6 worm cellular contexts compared by ENCODE assay signal in genomic region chrX:9096861-9097260, ce11.
A peak's percentile ranks its signal among the peaks of the same experiment; 100 is the strongest.
TF ChIP-seq lines count a peak whose summit lies in the region.

No protein-coding gene starts in this region.

TF ChIP-seq in whole organism, L1 larva, 84 proteins besides CTCF, POLR2A, EP300 and RAD21:
- TF ChIP-seq swsn-7 (tag; optimal IDR thresholded peaks at IDR 0.05; lab: Kevin White, UChicago) (no peak), irx-1 (tag; optimal IDR thresholded peaks at IDR 0.05; lab: Kevin White, UChicago) (no peak), vab-15 (tag; optimal IDR thresholded peaks at IDR 0.05; lab: Kevin White, UChicago) (no peak), mdl-1 (tag; optimal IDR thresholded peaks at IDR 0.05; lab: Kevin White, UChicago) (no peak), nhr-71 (tag; optimal IDR thresholded peaks at IDR 0.05; lab: Kevin White, UChicago) (no peak), elt-3 (tag; optimal IDR thresholded peaks at IDR 0.05; lab: Kevin White, UChicago) (no peak), hpl-2 (GFP tag; optimal IDR thresholded peaks at IDR 0.05; lab: Kevin White, UChicago) (no peak), elt-2 (tag; optimal IDR thresholded peaks at IDR 0.05; lab: Kevin White, UChicago) (peak; percentile 62), lin-14 (GFP tag; optimal IDR thresholded peaks at IDR 0.05; lab: Kevin White, UChicago) (peak; percentile 8), snu-23 (GFP tag; optimal IDR thresholded peaks at IDR 0.05; lab: Kevin White, UChicago) (no peak), lin-35 (GFP tag; optimal IDR thresholded peaks at IDR 0.05; lab: Kevin White, UChicago) (peak in 1 of 2 experiments; percentile 16), fos-1 (tag; optimal IDR thresholded peaks at IDR 0.05; lab: Kevin White, UChicago) (no peak)

TF ChIP-seq in whole organism, L2 larva, 48 proteins besides CTCF, POLR2A, EP300 and RAD21:
- no peak for TF ChIP-seq elt-1 (tag; optimal IDR thresholded peaks at IDR 0.05; lab: Kevin White, UChicago)
- no peak for TF ChIP-seq nhr-23 (tag; optimal IDR thresholded peaks at IDR 0.05; lab: Kevin White, UChicago)
- TF ChIP-seq sma-9 (GFP tag; optimal IDR thresholded peaks at IDR 0.05; lab: Kevin White, UChicago): peak; percentile 3
- TF ChIP-seq sma-9 (tag; optimal IDR thresholded peaks at IDR 0.05; lab: Kevin White, UChicago): no peak
- TF ChIP-seq gmeb-1 (tag; optimal IDR thresholded peaks at IDR 0.05; lab: Kevin White, UChicago): peak; percentile 2
- TF ChIP-seq crh-2 (tag; optimal IDR thresholded peaks at IDR 0.05; lab: Kevin White, UChicago): peak; percentile 38
- peak; percentile 89 for TF ChIP-seq fos-1 (tag; optimal IDR thresholded peaks at IDR 0.05; lab: Kevin White, UChicago)

TF ChIP-seq in whole organism, L3 larva, 47 proteins besides CTCF, POLR2A, EP300 and RAD21:
- TF ChIP-seq mdl-1 (tag; optimal IDR thresholded peaks at IDR 0.05; lab: Kevin White, UChicago): no peak
- TF ChIP-seq ztf-4 (tag; optimal IDR thresholded peaks at IDR 0.05; lab: Kevin White, UChicago): no peak
- no peak for TF ChIP-seq sea-2 (GFP tag; optimal IDR thresholded peaks at IDR 0.05; lab: Kevin White, UChicago)
- TF ChIP-seq nhr-43 (tag; optimal IDR thresholded peaks at IDR 0.05; lab: Kevin White, UChicago; ENCODE audit: poor library complexity, severe bottlenecking): no peak
- TF ChIP-seq pqm-1 (tag; optimal IDR thresholded peaks at IDR 0.05; lab: Kevin White, UChicago): peak; percentile 78
- TF ChIP-seq pha-4 (tag; optimal IDR thresholded peaks at IDR 0.05; lab: Kevin White, UChicago): peak; percentile 56
- TF ChIP-seq elt-2 (tag; optimal IDR thresholded peaks at IDR 0.05; lab: Kevin White, UChicago): peak; percentile 87
- no peak for TF ChIP-seq ZK546.5 (tag; optimal IDR thresholded peaks at IDR 0.05; lab: Kevin White, UChicago)

TF ChIP-seq in whole organism, L4 larva, 104 proteins besides CTCF, POLR2A, EP300 and RAD21:
- TF ChIP-seq nhr-42 (GFP tag; IDR thresholded peaks at IDR 0.05; lab: Robert Waterston, UW): no peak
- peak; percentile 85 for TF ChIP-seq pqm-1 (tag; optimal IDR thresholded peaks at IDR 0.05; lab: Kevin White, UChicago)
- TF ChIP-seq ceh-20 (GFP tag; IDR thresholded peaks at IDR 0.05; lab: Robert Waterston, UW): 0 out of 2 replicates have a peak, but pooled peaks have one; percentile 37
- TF ChIP-seq dmd-8 (GFP tag; IDR thresholded peaks at IDR 0.05; lab: Robert Waterston, UW): no peak
- no peak for TF ChIP-seq gei-8 (GFP tag; optimal IDR thresholded peaks at IDR 0.05; lab: Kevin White, UChicago)
- peak; percentile 51 for TF ChIP-seq nhr-28 (tag; optimal IDR thresholded peaks at IDR 0.05; lab: Kevin White, UChicago)
- peak; percentile 58 for TF ChIP-seq dve-1 (tag; optimal IDR thresholded peaks at IDR 0.05; lab: Kevin White, UChicago; ENCODE audit: insufficient read depth)
- no peak for TF ChIP-seq lin-1 (GFP tag; IDR thresholded peaks at IDR 0.05; lab: Robert Waterston, UW)
- peak; percentile 60 for TF ChIP-seq hlh-11 (tag; optimal IDR thresholded peaks at IDR 0.05; lab: Kevin White, UChicago)
- TF ChIP-seq daf-16 (GFP tag; optimal IDR thresholded peaks at IDR 0.05; lab: Kevin White, UChicago): no peak
- peak; percentile 80 for TF ChIP-seq daf-16 (tag; optimal IDR thresholded peaks at IDR 0.05; lab: Kevin White, UChicago)
- no peak for TF ChIP-seq dpl-1 (GFP tag; optimal IDR thresholded peaks at IDR 0.05; lab: Kevin White, UChicago)
- TF ChIP-seq dmd-6 (GFP tag; IDR thresholded peaks at IDR 0.05; lab: Robert Waterston, UW): peak; percentile 56
- no peak for TF ChIP-seq saeg-2 (GFP tag; IDR thresholded peaks at IDR 0.05; lab: Robert Waterston, UW)
- TF ChIP-seq mes-2 (tag; optimal IDR thresholded peaks at IDR 0.05; lab: Kevin White, UChicago; ENCODE audit: poor library complexity, severe bottlenecking): peak; percentile 10
- TF ChIP-seq php-3 (GFP tag; IDR thresholded peaks at IDR 0.05; lab: Robert Waterston, UW): 0 out of 2 replicates have a peak, but pooled peaks have one; percentile 38
- TF ChIP-seq nhr-6 (tag; optimal IDR thresholded peaks at IDR 0.05; lab: Kevin White, UChicago): peak; percentile 12

TF ChIP-seq in whole organism, late embryonic, 69 proteins besides CTCF, POLR2A, EP300 and RAD21:
- TF ChIP-seq elt-2 (tag; optimal IDR thresholded peaks at IDR 0.05; lab: Kevin White, UChicago): peak; percentile 70
- TF ChIP-seq rnt-1 (tag; optimal IDR thresholded peaks at IDR 0.05; lab: Kevin White, UChicago): no peak
- no peak for TF ChIP-seq ztf-16 (tag; optimal IDR thresholded peaks at IDR 0.05; lab: Kevin White, UChicago)
TF ChIP-seq in whole organism, late embryonic: peak in this region for 1.

TF ChIP-seq in whole organism, young adult, 124 proteins besides CTCF, POLR2A, EP300 and RAD21:
- TF ChIP-seq dox-1 (GFP tag; IDR thresholded peaks at IDR 0.05; lab: Robert Waterston, UW) (peak; percentile 48), xnd-1 (tag; optimal IDR thresholded peaks at IDR 0.05; lab: Kevin White, UChicago) (no peak), nhr-80 (tag; optimal IDR thresholded peaks at IDR 0.05; lab: Kevin White, UChicago) (peak; percentile 89), F10E7.11 (tag; optimal IDR thresholded peaks at IDR 0.05; lab: Kevin White, UChicago) (no peak)
